Fruit fly (Drosophila melanogaster): ENCODE measurements around the gene wcy.

DNA sequence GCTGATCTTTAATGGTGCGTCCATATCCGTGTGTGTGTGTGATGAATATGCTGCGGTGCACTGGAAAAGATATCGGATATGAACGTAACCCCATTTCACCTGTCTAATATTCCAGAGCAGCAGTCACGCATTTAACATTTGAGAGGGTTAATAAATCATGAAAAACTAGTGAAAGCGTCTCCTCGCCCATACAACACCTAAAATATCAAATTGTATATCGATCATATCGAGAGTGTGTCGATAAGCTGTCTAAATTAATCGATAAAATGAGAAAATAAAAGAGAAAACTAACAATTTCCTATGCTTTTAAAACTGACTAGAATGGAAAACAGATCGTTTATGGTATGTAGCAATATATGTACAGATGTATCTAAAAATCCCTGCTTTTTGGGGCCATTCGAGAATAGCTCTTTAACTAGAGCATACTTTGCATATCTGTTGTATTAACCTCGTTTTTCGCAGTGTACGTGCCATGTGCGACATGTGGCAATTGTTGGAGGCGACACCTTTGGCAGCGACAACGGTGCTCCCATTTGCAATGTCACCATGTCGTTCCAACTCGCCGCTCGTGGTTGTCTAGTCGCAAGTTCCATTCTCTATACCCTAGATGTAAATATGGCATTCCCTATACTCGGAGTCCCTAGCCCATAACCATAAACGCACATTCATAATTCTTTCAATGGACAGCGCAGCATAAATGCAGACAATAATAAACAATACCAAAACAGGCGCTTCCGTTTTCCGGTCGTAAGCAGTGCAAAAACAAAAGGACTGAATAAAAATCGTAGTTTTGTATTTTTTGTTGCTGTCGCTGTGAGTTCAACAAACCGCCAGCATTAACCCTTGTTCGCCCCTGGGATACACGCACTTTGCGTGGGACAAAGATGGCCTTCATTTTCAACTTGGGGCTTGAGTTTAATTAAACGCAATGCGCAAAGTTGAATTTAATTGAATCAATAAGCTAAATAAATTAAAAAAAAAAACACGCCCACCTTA, 34.6 kb upstream of the wcy start:
- TF ChIP-seq h (GFP tag; optimal IDR thresholded peaks at IDR 0.05) (no peak), dsf (GFP tag; optimal IDR thresholded peaks at IDR 0.05; ENCODE audit: borderline replicate concordance) (no peak), pan (optimal IDR thresholded peaks at IDR 0.05) (no peak), N (GFP tag; optimal IDR thresholded peaks at IDR 0.05) (no peak), usp (GFP tag; optimal IDR thresholded peaks at IDR 0.05) (no peak)
